Worm (Caenorhabditis elegans): ENCODE measurements around the gene scl-25.

scl-25 gene

ce11 chrV:17190399-17190798 lies 35.1 kb upstream of the scl-25 start, which contains the start of gene str-199 (continued):
- TF ChIP-seq hmg-20 (GFP tag; IDR thresholded peaks at IDR 0.05), result no peak
- no peak for TF ChIP-seq dpff-1 (tag; optimal IDR thresholded peaks at IDR 0.05)
- TF ChIP-seq Y95B8A.8 (GFP tag; IDR thresholded peaks at IDR 0.05), result no peak
- no peak for TF ChIP-seq athp-1 (tag; optimal IDR thresholded peaks at IDR 0.05)

ce11 chrV:17192238-17192637 lies 33.3 kb upstream of the scl-25 start, which contains the start of gene srz-47:
Gene srz-47, minus strand, starts transcription at chrV:17192338.
- TF ChIP-seq rcor-1 (GFP tag; IDR thresholded peaks at IDR 0.05) (no peak), C17E4.6 (GFP tag; IDR thresholded peaks at IDR 0.05) (no peak), mel-28 (tag; optimal IDR thresholded peaks at IDR 0.05; ENCODE audit: borderline replicate concordance) (no peak), T26A5.8 (tag; optimal IDR thresholded peaks at IDR 0.05) (no peak), F37B4.10 (GFP tag; IDR thresholded peaks at IDR 0.05) (no peak), nhr-179 (tag; optimal IDR thresholded peaks at IDR 0.05) (no peak), F57C9.4 (tag; optimal IDR thresholded peaks at IDR 0.05) (no peak), lsy-27 (tag; optimal IDR thresholded peaks at IDR 0.05; ENCODE audit: borderline replicate concordance, insufficient read depth) (no peak), madf-3 (GFP tag; IDR thresholded peaks at IDR 0.05) (no peak), lsl-1 (GFP tag; optimal IDR thresholded peaks at IDR 0.05) (no peak), cebp-1 (GFP tag; IDR thresholded peaks at IDR 0.05) (no peak), cebp-1 (tag; optimal IDR thresholded peaks at IDR 0.05) (no peak), zfh-2 (GFP tag; conservative IDR thresholded peaks at IDR 0.05) (no peak), ceh-100 (GFP tag; IDR thresholded peaks at IDR 0.05) (no peak), nhr-80 (tag; optimal IDR thresholded peaks at IDR 0.05) (no peak), sea-2 (GFP tag; IDR thresholded peaks at IDR 0.05) (no peak), hrde-1 (tag; optimal IDR thresholded peaks at IDR 0.05; ENCODE audit: borderline replicate concordance) (no peak), tbx-9 (tag; optimal IDR thresholded peaks at IDR 0.05; ENCODE audit: borderline replicate concordance) (no peak), lir-1 (GFP tag; conservative IDR thresholded peaks at IDR 0.05) (no peak), sptf-2 (GFP tag; optimal IDR thresholded peaks at IDR 0.05) (no peak), egl-18 (GFP tag; IDR thresholded peaks at IDR 0.05) (no peak)

ce11 chrV:17198926-17199325 lies 26.6 kb upstream of the scl-25 start, which contains the start of gene srz-96:
Gene srz-96, plus strand, starts transcription at chrV:17199226.
- TF ChIP-seq nfya-2 (GFP tag; IDR thresholded peaks at IDR 0.05), result no peak
- TF ChIP-seq hlh-12 (tag; optimal IDR thresholded peaks at IDR 0.05), result no peak
- TF ChIP-seq zim-3 (tag; optimal IDR thresholded peaks at IDR 0.05), result no peak
- no peak for TF ChIP-seq lin-54 (GFP tag; optimal IDR thresholded peaks at IDR 0.05)
- TF ChIP-seq zfh-2 (GFP tag; conservative IDR thresholded peaks at IDR 0.05), result no peak
- no peak for TF ChIP-seq rpc-1 (optimal IDR thresholded peaks at IDR 0.05)
- TF ChIP-seq rpc-1 (tag; optimal IDR thresholded peaks at IDR 0.05), result no peak
- TF ChIP-seq him-1 (tag; optimal IDR thresholded peaks at IDR 0.05), result no peak
- TF ChIP-seq sdz-38 (tag; optimal IDR thresholded peaks at IDR 0.05), result no peak
- TF ChIP-seq akir-1 (GFP tag; optimal IDR thresholded peaks at IDR 0.05), result no peak
- TF ChIP-seq ztf-26 (tag; optimal IDR thresholded peaks at IDR 0.05), result no peak
- TF ChIP-seq pha-4 (tag; optimal IDR thresholded peaks at IDR 0.05), result no peak
- TF ChIP-seq hrde-1 (tag; optimal IDR thresholded peaks at IDR 0.05; ENCODE audit: borderline replicate concordance), result no peak
- no peak for TF ChIP-seq C17E4.6 (GFP tag; IDR thresholded peaks at IDR 0.05)
- TF ChIP-seq cebp-1 (GFP tag; IDR thresholded peaks at IDR 0.05), result no peak
- TF ChIP-seq cebp-1 (tag; optimal IDR thresholded peaks at IDR 0.05), result no peak

DNA sequence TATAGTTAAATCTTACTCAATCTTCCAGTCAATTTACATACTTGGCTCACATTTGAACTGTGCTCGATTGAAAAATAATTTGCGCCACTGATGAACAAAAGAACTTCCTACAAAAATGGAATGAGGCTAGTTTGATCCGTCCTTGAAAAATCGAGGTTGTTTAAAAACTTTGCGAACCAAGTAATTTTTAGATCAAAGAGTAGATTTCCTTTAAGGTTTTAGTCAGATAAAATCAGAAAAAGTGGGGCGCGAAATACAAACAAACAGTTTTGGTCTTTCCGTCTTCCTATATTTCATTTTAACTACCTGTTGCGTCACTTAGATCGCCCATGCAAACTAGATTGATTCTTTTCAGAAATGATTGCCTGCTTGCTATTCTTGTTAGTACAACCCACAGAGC lies 23.6 kb upstream of the scl-25 start, which contains the start of gene Y68A4A.10:
Y68A4A.10 (plus strand) TSS at position 301 of the 400 bp plus-strand sequence.
- no peak for TF ChIP-seq ceh-27 (GFP tag; optimal IDR thresholded peaks at IDR 0.05)
- TF ChIP-seq F22D6.2 (tag; optimal IDR thresholded peaks at IDR 0.05), result no peak
- no peak for TF ChIP-seq repo-1 (tag; optimal IDR thresholded peaks at IDR 0.05)
- no peak for TF ChIP-seq attf-3 (GFP tag; conservative IDR thresholded peaks at IDR 0.05)
- no peak for TF ChIP-seq attf-6 (GFP tag; IDR thresholded peaks at IDR 0.05)
- TF ChIP-seq nhr-80 (tag; optimal IDR thresholded peaks at IDR 0.05), result no peak
- TF ChIP-seq snpc-4 (GFP tag; optimal IDR thresholded peaks at IDR 0.05), result no peak
- TF ChIP-seq snpc-4 (tag; optimal IDR thresholded peaks at IDR 0.05), result no peak
- no peak for TF ChIP-seq ztf-6 (GFP tag; IDR thresholded peaks at IDR 0.05)
- TF ChIP-seq nhr-179 (tag; optimal IDR thresholded peaks at IDR 0.05), result no peak
- TF ChIP-seq tbx-9 (tag; optimal IDR thresholded peaks at IDR 0.05; ENCODE audit: borderline replicate concordance), result no peak
- no peak for TF ChIP-seq F52B5.7 (tag; optimal IDR thresholded peaks at IDR 0.05)
- TF ChIP-seq attf-5 (GFP tag; optimal IDR thresholded peaks at IDR 0.05), result no peak
- TF ChIP-seq F33H1.4 (GFP tag; IDR thresholded peaks at IDR 0.05), result no peak
